Worm (Caenorhabditis elegans): Measurements from ENCODE around the gene tir-1.

ce11 chrIII:3906481-3906880 lies 5.0 kb upstream of the tir-1 start:
- TF ChIP-seq tbx-37 (GFP tag; conservative IDR thresholded peaks at IDR 0.05), result no peak
- no peak for TF ChIP-seq tra-4 (tag; optimal IDR thresholded peaks at IDR 0.05)
- TF ChIP-seq flt-1 (GFP tag; IDR thresholded peaks at IDR 0.05), result no peak
- TF ChIP-seq ama-1 (optimal IDR thresholded peaks at IDR 0.05), result no peak
- TF ChIP-seq hnd-1 (tag; optimal IDR thresholded peaks at IDR 0.05), result no peak
- TF ChIP-seq aly-1 (tag; optimal IDR thresholded peaks at IDR 0.05), result no peak
- no peak for TF ChIP-seq ceh-13 (GFP tag; optimal IDR thresholded peaks at IDR 0.05)
- no peak for TF ChIP-seq scrt-1 (GFP tag; IDR thresholded peaks at IDR 0.05)
- TF ChIP-seq ets-7 (tag; optimal IDR thresholded peaks at IDR 0.05), result no peak
- no peak for TF ChIP-seq hmbx-1 (tag; optimal IDR thresholded peaks at IDR 0.05)
- no peak for TF ChIP-seq tbx-11 (GFP tag; IDR thresholded peaks at IDR 0.05)

Measured in whole organism, early embryonic.